Fruit fly (Drosophila melanogaster) whole organism, embryonic: ENCODE measurements around the gene IntS6.

Experiments used
- Atf-2 ChIP-seq: fragments of 200-800 bp; sonication (Bioruptor generic); optimal IDR thresholded peaks from 2 replicates; lab custom pipeline; 2016; ENCODE audit warnings: missing biosample characterization, missing genetic modification characterization
- Bgb ChIP-seq: fragments of 200-800 bp; sonication (Bioruptor generic); IDR thresholded peaks from 2 replicates; pipeline ENCODE4 v1.3.6; 2022; ENCODE audit warnings: missing biosample characterization, missing genetic modification characterization; ENCODE audit not compliant: partially characterized antibody
- CG10565 ChIP-seq: fragments of 200-800 bp; sonication (Bioruptor generic); optimal IDR thresholded peaks from 3 replicates; lab custom pipeline; 2016; ENCODE audit warnings: missing biosample characterization, mild to moderate bottlenecking, missing genetic modification characterization
- CG12299 ChIP-seq: fragments of 200-800 bp; sonication (Bioruptor generic); optimal IDR thresholded peaks from 2 replicates; lab custom pipeline; 2018; ENCODE audit warnings: missing biosample characterization, mild to moderate bottlenecking, missing genetic modification characterization
- CG12391 ChIP-seq: fragments of 200-800 bp; sonication (Bioruptor generic); optimal IDR thresholded peaks from 3 replicates; lab custom pipeline; 2018; ENCODE audit warnings: missing biosample characterization, mild to moderate bottlenecking, missing genetic modification characterization, moderate library complexity
- CG12659 ChIP-seq: fragments of 200-800 bp; sonication (Bioruptor generic); optimal IDR thresholded peaks from 3 replicates; lab custom pipeline; 2017; ENCODE audit warnings: mild to moderate bottlenecking, missing biosample characterization, missing genetic modification reagents, missing genetic modification characterization
- CG13123 ChIP-seq: fragments of 200-800 bp; sonication (Bioruptor generic); optimal IDR thresholded peaks from 2 replicates; lab custom pipeline; 2016; ENCODE audit warnings: missing biosample characterization, missing genetic modification characterization
- CG14710 ChIP-seq: fragments of 200-800 bp; sonication (Bioruptor generic); optimal IDR thresholded peaks from 3 replicates; lab custom pipeline; 2019; ENCODE audit warnings: missing biosample characterization, mild to moderate bottlenecking, missing genetic modification characterization, moderate library complexity
- CG16813 ChIP-seq: fragments of 200-800 bp; sonication (Bioruptor generic); IDR thresholded peaks from 3 replicates; pipeline ENCODE4 v1.3.6; 2022; ENCODE audit warnings: missing biosample characterization, missing genetic modification characterization; ENCODE audit not compliant: partially characterized antibody
- CG16863 ChIP-seq: fragments of 200-800 bp; sonication (Bioruptor generic); optimal IDR thresholded peaks from 3 replicates; lab custom pipeline; 2016; ENCODE audit warnings: missing biosample characterization, missing genetic modification characterization
- CG17361 ChIP-seq: fragments of 200-800 bp; sonication (Bioruptor generic); IDR thresholded peaks from 3 replicates; pipeline ENCODE4 v1.3.6; 2022; ENCODE audit warnings: missing biosample characterization, missing genetic modification characterization
- CG17829 ChIP-seq: fragments of 200-800 bp; optimal IDR thresholded peaks from 2 replicates; lab custom pipeline; 2019; ENCODE audit warnings: missing biosample characterization, mild to moderate bottlenecking, missing genetic modification characterization, moderate library complexity
- CG2120 ChIP-seq: fragments of 200-800 bp; sonication (Bioruptor generic); optimal IDR thresholded peaks from 3 replicates; lab custom pipeline; 2016; ENCODE audit warnings: missing biosample characterization, missing genetic modification characterization
- CG2712 ChIP-seq: fragments of 200-800 bp; optimal IDR thresholded peaks from 3 replicates; lab custom pipeline; 2019; ENCODE audit warnings: missing biosample characterization, mild to moderate bottlenecking, missing genetic modification characterization, moderate library complexity
- CG2889 ChIP-seq: fragments of 200-800 bp; sonication (Bioruptor generic); IDR thresholded peaks from 3 replicates; pipeline ENCODE4 v1.3.6; 2022; ENCODE audit warnings: missing biosample characterization, missing genetic modification characterization
- CG30020 ChIP-seq: fragments of 200-800 bp; optimal IDR thresholded peaks from 2 replicates; lab custom pipeline; 2019; ENCODE audit warnings: missing biosample characterization, mild to moderate bottlenecking, missing genetic modification characterization, moderate library complexity
- CG31388 ChIP-seq: fragments of 200-800 bp; sonication (Bioruptor generic); optimal IDR thresholded peaks from 2 replicates; lab custom pipeline; 2016; ENCODE audit warnings: missing biosample characterization, missing genetic modification characterization
- CG34422 ChIP-seq: fragments of 200-800 bp; sonication (Bioruptor generic); IDR thresholded peaks from 3 replicates; pipeline ENCODE4 v1.3.6; 2022; ENCODE audit warnings: missing biosample characterization, missing genetic modification characterization
- CG4328 ChIP-seq: fragments of 200-800 bp; sonication (Bioruptor generic); optimal IDR thresholded peaks from 3 replicates; lab custom pipeline; 2017; ENCODE audit warnings: missing biosample characterization, missing genetic modification reagents, missing genetic modification characterization
- CG5180 ChIP-seq: fragments of 200-800 bp; sonication (Bioruptor generic); optimal IDR thresholded peaks from 3 replicates; lab custom pipeline; 2017; ENCODE audit warnings: missing biosample characterization, missing genetic modification characterization, mild to moderate bottlenecking, moderate library complexity, missing genetic modification reagents
- CG6254 ChIP-seq: fragments of 200-800 bp; sonication (Bioruptor generic); optimal IDR thresholded peaks from 3 replicates; lab custom pipeline; 2017; ENCODE audit warnings: mild to moderate bottlenecking, missing biosample characterization, missing genetic modification reagents, missing genetic modification characterization
- Chrac-16 ChIP-seq: fragments of 200-800 bp; sonication (Bioruptor generic); optimal IDR thresholded peaks from 3 replicates; lab custom pipeline; 2016; ENCODE audit warnings: missing biosample characterization, missing genetic modification characterization
- Dip3 ChIP-seq: fragments of 200-800 bp; sonication (Bioruptor generic); optimal IDR thresholded peaks from 3 replicates; lab custom pipeline; 2016; ENCODE audit warnings: missing biosample characterization, missing genetic modification characterization
- Doc2 ChIP-seq: fragments of 200-800 bp; sonication (Bioruptor generic); IDR thresholded peaks from 2 replicates; pipeline ENCODE4 v1.3.6; 2022; ENCODE audit warnings: missing biosample characterization, missing genetic modification characterization
- E2f2 ChIP-seq: fragments of 200-800 bp; sonication (Bioruptor generic); IDR thresholded peaks from 2 replicates; pipeline ENCODE4 v1.3.6; 2022; ENCODE audit warnings: missing biosample characterization, missing genetic modification characterization
- Ets97D ChIP-seq: fragments of 200-800 bp; sonication (Bioruptor generic); optimal IDR thresholded peaks from 3 replicates; lab custom pipeline; 2016; ENCODE audit warnings: missing biosample characterization, missing genetic modification characterization
- HLH4C ChIP-seq: fragments of 200-800 bp; sonication (Bioruptor generic); IDR thresholded peaks from 3 replicates; pipeline ENCODE4 v1.3.6; 2022; ENCODE audit warnings: missing biosample characterization, missing genetic modification characterization; ENCODE audit not compliant: partially characterized antibody
- Hr3 ChIP-seq: fragments of 200-800 bp; sonication (Bioruptor generic); optimal IDR thresholded peaks from 3 replicates; lab custom pipeline; 2016; ENCODE audit warnings: missing biosample characterization, missing genetic modification characterization
- Jarid2 ChIP-seq: fragments of 200-800 bp; sonication (Bioruptor generic); optimal IDR thresholded peaks from 3 replicates; lab custom pipeline; 2017; ENCODE audit warnings: mild to moderate bottlenecking, missing biosample characterization, missing genetic modification reagents, missing genetic modification characterization
- NC2β ChIP-seq: fragments of 200-800 bp; sonication (Bioruptor generic); optimal IDR thresholded peaks from 2 replicates; lab custom pipeline; 2016; ENCODE audit warnings: missing biosample characterization, missing genetic modification characterization
- Scr ChIP-seq: fragments of 200-800 bp; sonication (Bioruptor generic); IDR thresholded peaks from 2 replicates; pipeline ENCODE4 v1.3.6; 2022; ENCODE audit warnings: missing biosample characterization, missing genetic modification characterization; ENCODE audit not compliant: partially characterized antibody
- Vsx1 ChIP-seq: fragments of 200-800 bp; sonication (Bioruptor generic); optimal IDR thresholded peaks from 2 replicates; lab custom pipeline; 2017; ENCODE audit warnings: missing biosample characterization, mild to moderate bottlenecking, missing genetic modification characterization, missing genetic modification reagents
- ab ChIP-seq: fragments of 200-800 bp; sonication (Bioruptor generic); optimal IDR thresholded peaks from 2 replicates; lab custom pipeline; 2016; ENCODE audit warnings: missing biosample characterization, missing genetic modification characterization
- bbx ChIP-seq: fragments of 200-800 bp; sonication (Bioruptor generic); IDR thresholded peaks from 2 replicates; pipeline ENCODE4 v1.3.6; 2022; ENCODE audit warnings: missing biosample characterization, missing genetic modification characterization; ENCODE audit not compliant: partially characterized antibody
- bcd ChIP-seq: fragments of 200-800 bp; sonication (Bioruptor generic); optimal IDR thresholded peaks from 2 replicates; lab custom pipeline; 2017; ENCODE audit warnings: missing biosample characterization, mild to moderate bottlenecking, missing genetic modification characterization
- ems ChIP-seq: fragments of 200-800 bp; sonication (Bioruptor generic); optimal IDR thresholded peaks from 3 replicates; lab custom pipeline; 2016; ENCODE audit warnings: missing biosample characterization, missing genetic modification characterization
- grn ChIP-seq: fragments of 200-800 bp; sonication (Bioruptor generic); optimal IDR thresholded peaks from 3 replicates; lab custom pipeline; 2017; ENCODE audit warnings: missing biosample characterization, missing genetic modification characterization
- gsb ChIP-seq: fragments of 200-800 bp; sonication (Bioruptor generic); IDR thresholded peaks from 2 replicates; pipeline ENCODE4 v1.3.6; 2022; ENCODE audit warnings: missing biosample characterization, missing genetic modification characterization
- h ChIP-seq: fragments of >200 bp; optimal IDR thresholded peaks from 2 replicates; lab custom pipeline; 2017
- hbn ChIP-seq: fragments of 200-800 bp; sonication (Bioruptor generic); IDR thresholded peaks from 2 replicates; pipeline ENCODE4 v1.3.6; 2022; ENCODE audit warnings: missing biosample characterization, missing genetic modification characterization; ENCODE audit not compliant: partially characterized antibody
- hkb ChIP-seq, 2 experiments: fragments of 200-800 bp in 1 of 2; fragments of >200 bp in 1 of 2; sonication (Bioruptor generic) in 1 of 2; IDR thresholded peaks in 1 of 2; optimal IDR thresholded peaks in 1 of 2; 2 replicates each; pipeline versions ENCODE4 v1.3.6 to Lab custom; 2017 to 2022; ENCODE audit warnings: missing biosample characterization in 1 of 2, missing genetic modification characterization in 1 of 2
- inv ChIP-seq: fragments of 200-800 bp; sonication (Bioruptor generic); IDR thresholded peaks from 2 replicates; pipeline ENCODE4 v1.3.6; 2022; ENCODE audit warnings: missing biosample characterization, missing genetic modification characterization; ENCODE audit not compliant: partially characterized antibody
- nmo ChIP-seq: fragments of 200-800 bp; sonication (Bioruptor generic); optimal IDR thresholded peaks from 2 replicates; lab custom pipeline; 2018; ENCODE audit warnings: missing biosample characterization, mild to moderate bottlenecking, missing genetic modification characterization, moderate library complexity
- nom ChIP-seq: fragments of 200-800 bp; sonication (Bioruptor generic); optimal IDR thresholded peaks from 2 replicates; lab custom pipeline; 2017; ENCODE audit warnings: missing biosample characterization, missing genetic modification characterization, mild to moderate bottlenecking, moderate library complexity, missing genetic modification reagents
- pzg ChIP-seq: fragments of 200-800 bp; sonication (Bioruptor generic); optimal IDR thresholded peaks from 3 replicates; lab custom pipeline; 2018; ENCODE audit warnings: missing biosample characterization, mild to moderate bottlenecking, missing genetic modification characterization, moderate library complexity
- stc ChIP-seq: fragments of 200-800 bp; sonication (Bioruptor generic); IDR thresholded peaks from 2 replicates; pipeline ENCODE4 v1.3.6; 2022; ENCODE audit warnings: missing biosample characterization, missing genetic modification characterization
- tll ChIP-seq, 2 experiments: fragments of 200-800 bp in 1 of 2; fragments of >200 bp in 1 of 2; sonication (Bioruptor generic) in 1 of 2; optimal IDR thresholded peaks; 2 replicates each; lab custom pipeline; 2017 to 2019; ENCODE audit warnings: missing biosample characterization in 2 of 2, missing genetic modification characterization in 2 of 2, mild to moderate bottlenecking in 1 of 2, moderate library complexity in 1 of 2
- zen ChIP-seq: fragments of 200-800 bp; sonication (Bioruptor generic); optimal IDR thresholded peaks from 3 replicates; lab custom pipeline; 2018; ENCODE audit warnings: missing biosample characterization, mild to moderate bottlenecking, missing genetic modification characterization, moderate library complexity

Gene IntS6

dm6 chrX:5689417-5690215 is 57.4 kb downstream of the IntS6 start, which contains the start of the genes PGAP1 and cv (continued):
- TF ChIP-seq Atf-2 (GFP tag; lab: Kevin White, UChicago) (peak; percentile 18), nom (GFP tag; lab: Kevin White, UChicago) (no peak), CG14710 (tag; lab: Kevin White, UChicago) (peak; percentile 50), Bgb (GFP tag; lab: Robert Waterston, UW) (peak; percentile 76), CG2120 (GFP tag; lab: Kevin White, UChicago) (peak; percentile 63), pzg (GFP tag; lab: Kevin White, UChicago) (peak; percentile 42), CG13123 (GFP tag; lab: Kevin White, UChicago) (no peak), E2f2 (GFP tag; lab: Robert Waterston, UW) (0 out of 2 replicates have a peak, but pooled peaks have one; percentile 9), Dip3 (peak; percentile 17), CG16863 (GFP tag; lab: Kevin White, UChicago) (peak; percentile 99), CG17361 (GFP tag; lab: Robert Waterston, UW) (peak; percentile 73; the same call in 2 of the 3 replicates), CG12391 (peak; percentile 48), CG30020 (tag; lab: Kevin White, UChicago) (peak; percentile 6), CG17829 (tag; lab: Kevin White, UChicago) (peak; percentile 20), nmo (GFP tag; lab: Kevin White, UChicago) (peak; percentile 45), Scr (GFP tag; lab: Robert Waterston, UW) (peak; percentile 79), CG12299 (no peak), CG4328 (no peak), h (no peak), stc (GFP tag; lab: Robert Waterston, UW) (no peak), Doc2 (no peak), bbx (GFP tag; lab: Robert Waterston, UW) (peak; percentile 78), CG10565 (GFP tag; lab: Kevin White, UChicago) (no peak), Hr3 (GFP tag; lab: Kevin White, UChicago) (peak; percentile 19), Jarid2 (GFP tag; lab: Kevin White, UChicago) (no peak), hbn (peak; percentile 64), bcd (GFP tag; lab: Kevin White, UChicago) (no peak), CG12659 (GFP tag; lab: Kevin White, UChicago) (peak; percentile 36), CG34422 (GFP tag; lab: Robert Waterston, UW) (peak; percentile 12; the same call in 1 of the 3 replicates), CG16813 (peak; percentile 71), CG2889 (GFP tag; lab: Robert Waterston, UW) (no peak), ems (GFP tag; lab: Kevin White, UChicago) (peak; percentile 10), ab (GFP tag; lab: Kevin White, UChicago) (no peak), Vsx1 (no peak), Ets97D (GFP tag; lab: Kevin White, UChicago) (no peak), Chrac-16 (GFP tag; lab: Kevin White, UChicago) (peak; percentile 22), NC2β (GFP tag; lab: Kevin White, UChicago) (no peak), inv (GFP tag; lab: Robert Waterston, UW) (peak; percentile 72), gsb (GFP tag; lab: Robert Waterston, UW) (no peak), CG5180 (peak; percentile 60), tll (GFP tag; optimal IDR thresholded peaks at IDR 0.05; lab: Kevin White, UChicago) (peak; percentile 22 to 29), hkb (optimal IDR thresholded peaks at IDR 0.05; lab: Kevin White, UChicago) (no peak), hkb (GFP tag; IDR thresholded peaks at IDR 0.05; lab: Robert Waterston, UW) (no peak), CG6254 (no peak), CG2712 (tag; lab: Kevin White, UChicago) (peak; percentile 47), grn (peak; percentile 87), zen (tag; lab: Kevin White, UChicago) (no peak), CG31388 (GFP tag; lab: Kevin White, UChicago) (no peak), HLH4C (peak; percentile 68)
